Worm (Caenorhabditis elegans): ENCODE measurements around the gene rcd-1.

DNA sequence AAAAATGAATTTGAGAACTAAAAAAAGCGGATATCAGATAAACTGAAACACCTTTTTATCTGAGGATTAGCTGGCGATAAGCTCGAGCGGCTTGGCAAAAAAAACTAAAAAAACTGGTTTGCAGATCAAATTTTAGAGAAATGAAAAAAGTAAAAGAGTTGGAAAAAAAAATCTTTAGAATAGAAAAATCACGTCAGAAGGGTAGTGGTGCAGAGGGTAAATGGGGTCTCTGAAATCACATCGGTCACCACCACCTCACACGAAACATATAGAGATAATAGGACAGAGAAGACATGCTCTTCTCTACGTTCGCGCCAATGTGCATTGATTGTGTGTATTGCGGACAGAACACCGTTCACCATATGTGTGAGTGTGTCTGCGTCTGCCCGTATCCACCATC is 27.5 kb downstream of the rcd-1 start:
- TF ChIP-seq elt-3 (tag; optimal IDR thresholded peaks at IDR 0.05) (no peak), lin-39 (tag; optimal IDR thresholded peaks at IDR 0.05) (no peak), elt-2 (tag; optimal IDR thresholded peaks at IDR 0.05) (no peak), nhr-77 (tag; optimal IDR thresholded peaks at IDR 0.05) (no peak), egl-27 (tag; optimal IDR thresholded peaks at IDR 0.05) (no peak), nfya-1 (tag; optimal IDR thresholded peaks at IDR 0.05; ENCODE audit: insufficient read depth) (no peak), nhr-67 (tag; optimal IDR thresholded peaks at IDR 0.05) (no peak), nhr-28 (tag; optimal IDR thresholded peaks at IDR 0.05) (no peak), fkh-10 (GFP tag; optimal IDR thresholded peaks at IDR 0.05) (no peak)

Measured in whole organism, L3 larva.